1 worm cellular context compared by ENCODE assay signal in genomic region chrIII:2099808-2100366, ce11.
A peak's percentile ranks its signal among the peaks of the same experiment; 100 is the strongest.
TF ChIP-seq lines count a peak whose summit lies in the region.

No protein-coding gene starts in this region.

TF ChIP-seq in whole organism, L4 larva, 104 proteins besides CTCF, POLR2A, EP300 and RAD21 (continued from another document):
- TF ChIP-seq dpl-1 (GFP tag; optimal IDR thresholded peaks at IDR 0.05; lab: Kevin White, UChicago) (no peak), nhr-77 (tag; optimal IDR thresholded peaks at IDR 0.05; lab: Kevin White, UChicago) (peak; percentile 75), ama-1 (optimal IDR thresholded peaks at IDR 0.05; lab: Kevin White, UChicago) (no peak), aha-1 (tag; lab: Kevin White, UChicago) (no peak), attf-4 (tag; optimal IDR thresholded peaks at IDR 0.05; lab: Kevin White, UChicago) (no peak), mes-2 (tag; optimal IDR thresholded peaks at IDR 0.05; lab: Kevin White, UChicago; ENCODE audit: poor library complexity, severe bottlenecking) (no peak), vab-7 (GFP tag; IDR thresholded peaks at IDR 0.05; lab: Robert Waterston, UW) (no peak), T20F7.1 (GFP tag; optimal IDR thresholded peaks at IDR 0.05; lab: Kevin White, UChicago) (peak; percentile 51), sdz-12 (GFP tag; optimal IDR thresholded peaks at IDR 0.05; lab: Kevin White, UChicago) (no peak), unc-62 (GFP tag; optimal IDR thresholded peaks at IDR 0.05 in 1 of 2; lab: Kevin White, UChicago) (peak; percentile 16 to 97), unc-62 (tag; optimal IDR thresholded peaks at IDR 0.05; lab: Kevin White, UChicago) (no peak), nhr-41 (GFP tag; IDR thresholded peaks at IDR 0.05; lab: Robert Waterston, UW) (no peak), daf-8 (GFP tag; IDR thresholded peaks at IDR 0.05; lab: Robert Waterston, UW) (no peak), duxl-1 (tag; optimal IDR thresholded peaks at IDR 0.05; lab: Kevin White, UChicago; ENCODE audit: poor library complexity) (no peak), ceh-32 (tag; optimal IDR thresholded peaks at IDR 0.05; lab: Kevin White, UChicago; ENCODE audit: poor library complexity) (no peak), hmg-1.1 (GFP tag; IDR thresholded peaks at IDR 0.05; lab: Robert Waterston, UW) (no peak), gei-8 (GFP tag; optimal IDR thresholded peaks at IDR 0.05; lab: Kevin White, UChicago) (no peak), F49E8.2 (tag; optimal IDR thresholded peaks at IDR 0.05; lab: Kevin White, UChicago; ENCODE audit: borderline replicate concordance) (no peak), madf-5 (GFP tag; IDR thresholded peaks at IDR 0.05; lab: Robert Waterston, UW) (no peak), mxl-2 (GFP tag; conservative IDR thresholded peaks at IDR 0.05; lab: Robert Waterston, UW) (no peak), set-16 (GFP tag; IDR thresholded peaks at IDR 0.05; lab: Robert Waterston, UW) (no peak), dmd-9 (GFP tag; IDR thresholded peaks at IDR 0.05; lab: Robert Waterston, UW) (no peak), Y48G9A.11 (GFP tag; IDR thresholded peaks at IDR 0.05; lab: Robert Waterston, UW) (no peak), hlh-30 (tag; optimal IDR thresholded peaks at IDR 0.05; lab: Kevin White, UChicago; ENCODE audit: insufficient read depth) (peak; percentile 53), mdl-1 (tag; optimal IDR thresholded peaks at IDR 0.05; lab: Kevin White, UChicago) (no peak), tag-97 (GFP tag; IDR thresholded peaks at IDR 0.05; lab: Robert Waterston, UW) (no peak), ZK337.2 (GFP tag; IDR thresholded peaks at IDR 0.05; lab: Robert Waterston, UW) (no peak), ztf-7 (tag; optimal IDR thresholded peaks at IDR 0.05; lab: Kevin White, UChicago) (no peak), nhr-111 (GFP tag; optimal IDR thresholded peaks at IDR 0.05; lab: Kevin White, UChicago) (no peak), fkh-10 (GFP tag; optimal IDR thresholded peaks at IDR 0.05; lab: Kevin White, UChicago) (no peak), lin-29 (GFP tag; IDR thresholded peaks at IDR 0.05; lab: Robert Waterston, UW) (no peak), F44E2.7 (GFP tag; IDR thresholded peaks at IDR 0.05; lab: Robert Waterston, UW) (no peak), lin-13 (GFP tag; optimal IDR thresholded peaks at IDR 0.05; lab: Kevin White, UChicago) (peak; percentile 19), nhr-10 (tag; optimal IDR thresholded peaks at IDR 0.05; lab: Kevin White, UChicago) (no peak), lsy-2 (tag; optimal IDR thresholded peaks at IDR 0.05; lab: Kevin White, UChicago) (peak in 1 of 2 experiments; percentile 34), daf-19 (GFP tag; conservative IDR thresholded peaks at IDR 0.05; lab: Robert Waterston, UW) (no peak), pha-4 (GFP tag; IDR thresholded peaks at IDR 0.05; lab: Robert Waterston, UW) (peak; percentile 50; the same call in 1 of the 2 replicates), pha-4 (tag; optimal IDR thresholded peaks at IDR 0.05; lab: Kevin White, UChicago) (no peak), dve-1 (tag; optimal IDR thresholded peaks at IDR 0.05; lab: Kevin White, UChicago; ENCODE audit: insufficient read depth) (peak; percentile 72), jun-1 (tag; optimal IDR thresholded peaks at IDR 0.05; lab: Kevin White, UChicago) (no peak), rbr-2 (tag; optimal IDR thresholded peaks at IDR 0.05; lab: Kevin White, UChicago) (no peak), R02D3.7 (tag; optimal IDR thresholded peaks at IDR 0.05; lab: Kevin White, UChicago) (no peak), madf-9 (GFP tag; conservative IDR thresholded peaks at IDR 0.05; lab: Robert Waterston, UW) (0 out of 2 replicates have a peak, but pooled peaks have one; percentile 12), lin-1 (GFP tag; IDR thresholded peaks at IDR 0.05; lab: Robert Waterston, UW) (no peak), spr-3 (GFP tag; optimal IDR thresholded peaks at IDR 0.05; lab: Kevin White, UChicago) (no peak), nhr-102 (tag; optimal IDR thresholded peaks at IDR 0.05; lab: Kevin White, UChicago) (no peak), daf-16 (GFP tag; optimal IDR thresholded peaks at IDR 0.05; lab: Kevin White, UChicago) (no peak), daf-16 (tag; optimal IDR thresholded peaks at IDR 0.05; lab: Kevin White, UChicago) (peak; percentile 50), zip-11 (GFP tag; IDR thresholded peaks at IDR 0.05; lab: Robert Waterston, UW) (no peak), lim-7 (GFP tag; IDR thresholded peaks at IDR 0.05; lab: Robert Waterston, UW) (no peak), pqm-1 (tag; optimal IDR thresholded peaks at IDR 0.05; lab: Kevin White, UChicago) (peak; percentile 69), dmd-6 (GFP tag; IDR thresholded peaks at IDR 0.05; lab: Robert Waterston, UW) (peak; percentile 85), lin-15B (tag; optimal IDR thresholded peaks at IDR 0.05; lab: Kevin White, UChicago) (no peak), ceh-28 (tag; optimal IDR thresholded peaks at IDR 0.05; lab: Kevin White, UChicago) (no peak), saeg-2 (GFP tag; IDR thresholded peaks at IDR 0.05; lab: Robert Waterston, UW) (no peak), hlh-11 (tag; optimal IDR thresholded peaks at IDR 0.05; lab: Kevin White, UChicago) (peak; percentile 78), nhr-11 (tag; optimal IDR thresholded peaks at IDR 0.05; lab: Kevin White, UChicago) (no peak)
